Worm (Caenorhabditis elegans) whole organism, L3 larva: ENCODE measurements around the gene col-156.
A peak's percentile ranks its signal among the peaks of the same experiment; 100 is the strongest.

Source experiments
- aly-2 ChIP-seq: fragments of 150-350 bp; optimal IDR thresholded peaks from 2 replicates; lab custom pipeline; 2014; ENCODE audit warnings: missing biosample characterization, missing genetic modification characterization
- ceh-28 ChIP-seq: fragments of 150-350 bp; optimal IDR thresholded peaks from 2 replicates; lab custom pipeline; 2014; ENCODE audit warnings: missing biosample characterization, missing genetic modification reagents, missing genetic modification characterization
- ceh-82 ChIP-seq: fragments of 150-350 bp; optimal IDR thresholded peaks from 2 replicates; lab custom pipeline; 2014; ENCODE audit warnings: missing biosample characterization, missing genetic modification characterization
- ceh-9 ChIP-seq: sonication (generic microtip); optimal IDR thresholded peaks from 2 replicates; lab custom pipeline; 2018; ENCODE audit warnings: missing biosample characterization, missing genetic modification characterization
- daf-12 ChIP-seq: fragments of 150-350 bp; optimal IDR thresholded peaks from 2 replicates; lab custom pipeline; 2014; ENCODE audit warnings: missing biosample characterization, missing genetic modification reagents, missing genetic modification characterization
- elt-1 ChIP-seq: fragments of 150-350 bp; optimal IDR thresholded peaks from 2 replicates; lab custom pipeline; 2014; ENCODE audit warnings: missing biosample characterization, missing genetic modification characterization
- elt-2 ChIP-seq: sonication (generic microtip); optimal IDR thresholded peaks from 2 replicates; lab custom pipeline; 2016; ENCODE audit warnings: missing genetic modification reagents, mild to moderate bottlenecking, missing genetic modification characterization, missing compliant biosample characterization
- fkh-10 ChIP-seq: sonication (generic microtip); optimal IDR thresholded peaks from 2 replicates; lab custom pipeline; 2017; ENCODE audit warnings: missing biosample characterization, missing genetic modification reagents, missing genetic modification characterization
- fkh-2 ChIP-seq: fragments of 150-350 bp; optimal IDR thresholded peaks from 2 replicates; lab custom pipeline; 2014; ENCODE audit warnings: missing biosample characterization, missing genetic modification reagents, missing genetic modification characterization
- hmg-11 ChIP-seq: sonication (generic microtip); optimal IDR thresholded peaks from 2 replicates; lab custom pipeline; 2016; ENCODE audit warnings: missing genetic modification characterization, missing compliant biosample characterization
- jun-1 ChIP-seq: fragments of 150-350 bp; optimal IDR thresholded peaks from 2 replicates; lab custom pipeline; 2014; ENCODE audit warnings: missing biosample characterization, missing genetic modification reagents, missing genetic modification characterization
- lin-15B ChIP-seq: fragments of 150-350 bp; optimal IDR thresholded peaks from 2 replicates; lab custom pipeline; 2014; ENCODE audit warnings: missing biosample characterization, missing genetic modification characterization
- lsy-12 ChIP-seq: sonication (generic microtip); optimal IDR thresholded peaks from 2 replicates; lab custom pipeline; 2016; ENCODE audit warnings: mild to moderate bottlenecking, missing genetic modification characterization, missing compliant biosample characterization
- nfya-1 ChIP-seq: sonication (generic microtip); optimal IDR thresholded peaks from 2 replicates; lab custom pipeline; 2017; ENCODE audit warnings: missing genetic modification characterization, mild to moderate bottlenecking, missing compliant biosample characterization, antibody characterized with exemption, moderate library complexity; ENCODE audit not compliant: insufficient read depth
- nhr-11 ChIP-seq: fragments of 150-350 bp; optimal IDR thresholded peaks from 2 replicates; lab custom pipeline; 2014; ENCODE audit warnings: missing biosample characterization, missing genetic modification characterization
- nhr-237 ChIP-seq: fragments of 150-350 bp; optimal IDR thresholded peaks from 2 replicates; lab custom pipeline; 2014; ENCODE audit warnings: missing biosample characterization, missing genetic modification characterization
- nhr-25 ChIP-seq: sonication (generic microtip); optimal IDR thresholded peaks from 2 replicates; lab custom pipeline; 2017; ENCODE audit warnings: missing biosample characterization, missing genetic modification characterization
- nhr-28 ChIP-seq: fragments of 150-350 bp; optimal IDR thresholded peaks from 2 replicates; lab custom pipeline; 2014; ENCODE audit warnings: missing biosample characterization, missing genetic modification characterization
- nhr-43 ChIP-seq: sonication (generic microtip); optimal IDR thresholded peaks from 2 replicates; lab custom pipeline; 2016; ENCODE audit warnings: mild to moderate bottlenecking, missing genetic modification characterization, missing compliant biosample characterization; ENCODE audit not compliant: poor library complexity, severe bottlenecking
- nhr-67 ChIP-seq: fragments of 150-350 bp; optimal IDR thresholded peaks from 2 replicates; lab custom pipeline; 2014; ENCODE audit warnings: missing biosample characterization, missing genetic modification characterization
- nhr-77 ChIP-seq: fragments of 150-350 bp; optimal IDR thresholded peaks from 2 replicates; lab custom pipeline; 2014; ENCODE audit warnings: missing biosample characterization, missing genetic modification characterization
- pha-4 ChIP-seq: fragments of 150-350 bp; optimal IDR thresholded peaks from 2 replicates; lab custom pipeline; 2014; ENCODE audit warnings: missing biosample characterization, missing genetic modification reagents, missing genetic modification characterization
- pqm-1 ChIP-seq: fragments of 150-350 bp; optimal IDR thresholded peaks from 2 replicates; lab custom pipeline; 2017; ENCODE audit warnings: missing biosample characterization, missing genetic modification characterization, inconsistent platforms
- sea-2 ChIP-seq: fragments of 150-350 bp; sonication (generic microtip); optimal IDR thresholded peaks from 4 replicates; lab custom pipeline; 2014; ENCODE audit warnings: missing biosample characterization, missing genetic modification reagents, missing genetic modification characterization
- snpc-4 ChIP-seq: fragments of 150-350 bp; optimal IDR thresholded peaks from 2 replicates; lab custom pipeline; 2014; ENCODE audit warnings: missing biosample characterization, missing genetic modification characterization
- unc-39 ChIP-seq: sonication (generic microtip); optimal IDR thresholded peaks from 4 replicates; lab custom pipeline; 2017; ENCODE audit warnings: missing biosample characterization, missing genetic modification characterization
- ztf-11 ChIP-seq: fragments of 150-350 bp; optimal IDR thresholded peaks from 2 replicates; lab custom pipeline; 2014; ENCODE audit warnings: missing biosample characterization, missing genetic modification characterization
- ztf-4 ChIP-seq: fragments of 150-350 bp; optimal IDR thresholded peaks from 2 replicates; lab custom pipeline; 2014; ENCODE audit warnings: missing biosample characterization, missing genetic modification characterization

Gene col-156

ce11 chrV:11421605-11422004 is 28.6 kb downstream of the col-156 start, which contains the start of gene des-2:
des-2 (minus strand) TSS chrV:11421705.
- no peak for TF ChIP-seq nhr-237 (tag; lab: Kevin White, UChicago)
- TF ChIP-seq pha-4 (tag; lab: Kevin White, UChicago): no peak
- TF ChIP-seq nhr-77: no peak
- no peak for TF ChIP-seq unc-39
- no peak for TF ChIP-seq aly-2 (tag; lab: Kevin White, UChicago)

ce11 chrV:11415059-11415458 is 35.1 kb downstream of the col-156 start, which contains the start of gene deg-3:
deg-3 (minus strand) TSS chrV:11415159.
- TF ChIP-seq nhr-11 (no peak), nhr-28 (tag; lab: Kevin White, UChicago) (no peak), ceh-82 (no peak)

DNA sequence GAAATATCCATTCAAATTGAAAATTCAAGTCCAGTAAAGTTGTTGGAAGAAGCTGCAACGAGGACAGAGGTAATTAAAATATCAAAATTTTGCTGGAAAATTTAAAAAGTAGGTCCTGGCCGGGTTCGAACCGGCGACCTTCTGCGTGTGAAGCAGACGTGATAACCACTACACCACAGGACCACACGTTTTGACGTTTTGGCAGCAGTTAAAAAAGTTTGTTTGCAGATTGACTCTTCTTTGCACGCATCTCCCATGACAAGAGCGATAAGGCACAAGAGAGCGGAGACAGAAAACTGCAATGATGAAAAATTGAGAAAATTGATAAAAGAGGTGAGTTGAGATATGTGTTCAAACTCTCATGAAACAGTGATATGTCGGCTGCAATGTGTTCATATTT is 38.0 kb downstream of the col-156 start:
- TF ChIP-seq ceh-9 (tag; lab: Kevin White, UChicago): no peak
- TF ChIP-seq ztf-4: no peak
- TF ChIP-seq pqm-1: peak; percentile 60
- no peak for TF ChIP-seq daf-12 (tag; lab: Kevin White, UChicago)
- peak; percentile 2 for TF ChIP-seq lsy-12 (tag; lab: Kevin White, UChicago)
- TF ChIP-seq pha-4 (tag; lab: Kevin White, UChicago): no peak
- no peak for TF ChIP-seq elt-1 (tag; lab: Kevin White, UChicago)
- peak; percentile 79 for TF ChIP-seq elt-2 (tag; lab: Kevin White, UChicago)
- TF ChIP-seq snpc-4 (tag; lab: Kevin White, UChicago): peak; percentile 14
- TF ChIP-seq ztf-11 (tag; lab: Kevin White, UChicago): no peak
- peak; percentile 58 for TF ChIP-seq jun-1
- TF ChIP-seq, all 47 proteins: peak for 5

- TF ChIP-seq ztf-11 (tag; lab: Kevin White, UChicago): no peak
- TF ChIP-seq sea-2: no peak
- no peak for TF ChIP-seq ztf-4
- TF ChIP-seq jun-1: no peak
- no peak for TF ChIP-seq ceh-28
- no peak for TF ChIP-seq fkh-10
- TF ChIP-seq nhr-43 (tag; lab: Kevin White, UChicago): no peak
Observed at ce11 chrV:11410902-11411561, 39.1 kb downstream of the col-156 start, which contains the start of the genes K03B8.8 and grl-3. K03B8.8 (minus strand) TSS chrV:11411002. grl-3 (plus strand) TSS chrV:11411511.

DNA sequence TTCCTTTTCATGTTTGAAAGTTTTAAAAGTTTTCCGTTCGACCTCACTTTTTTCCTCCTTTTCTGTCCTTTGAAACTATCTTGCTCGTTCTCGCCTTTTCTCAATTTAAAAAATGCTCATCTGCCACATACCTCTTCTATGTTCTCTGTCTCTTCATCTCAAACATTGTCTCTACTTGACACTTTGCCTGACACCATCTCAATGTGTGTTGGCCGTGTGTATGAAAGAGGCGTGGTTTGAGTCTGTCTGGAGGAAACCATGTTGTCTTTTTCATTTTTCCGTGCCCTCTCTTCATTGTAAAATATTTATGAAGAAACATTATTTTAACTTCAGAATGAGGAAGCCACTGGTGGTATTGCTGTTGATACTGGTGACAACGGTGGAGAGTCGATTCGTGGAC is 42.9 kb downstream of the col-156 start, which contains the start of gene K03B8.6:
Gene K03B8.6, plus strand, starts transcription at position 334 of the 400 bp plus-strand sequence.
- no peak for TF ChIP-seq nhr-67 (tag; lab: Kevin White, UChicago)
- no peak for TF ChIP-seq unc-39
- no peak for TF ChIP-seq hmg-11 (tag; lab: Kevin White, UChicago)
- no peak for TF ChIP-seq lin-15B (tag; lab: Kevin White, UChicago)
- TF ChIP-seq nfya-1 (tag; lab: Kevin White, UChicago): no peak
- TF ChIP-seq nhr-43 (tag; lab: Kevin White, UChicago): no peak
- TF ChIP-seq nhr-25 (tag; lab: Kevin White, UChicago): no peak
- TF ChIP-seq nhr-28 (tag; lab: Kevin White, UChicago): no peak
- TF ChIP-seq ztf-11 (tag; lab: Kevin White, UChicago): no peak
- TF ChIP-seq nhr-237 (tag; lab: Kevin White, UChicago): no peak
- TF ChIP-seq nhr-11: no peak
- TF ChIP-seq fkh-2 (tag; lab: Kevin White, UChicago): no peak
- no peak for TF ChIP-seq jun-1

ce11 chrV:11403702-11404101 is 46.5 kb downstream of the col-156 start:
- peak; percentile 64 for TF ChIP-seq pqm-1
- TF ChIP-seq lsy-12 (tag; lab: Kevin White, UChicago): no peak
- peak; percentile 90 for TF ChIP-seq elt-2 (tag; lab: Kevin White, UChicago)

- TF ChIP-seq aly-2 (tag; lab: Kevin White, UChicago): no peak
- peak; percentile 81 for TF ChIP-seq elt-2 (tag; lab: Kevin White, UChicago)
- peak; percentile 76 for TF ChIP-seq pqm-1
Observed at ce11 chrV:11403059-11403458, 47.1 kb downstream of the col-156 start.
